Worm (Caenorhabditis elegans) whole organism, mixed stage, embryonic: ENCODE data around the gene cisd-3.2.

ENCODE experiments used
- bed-3 ChIP-seq: fragments of 200-800 bp; sonication (Bioruptor generic); optimal IDR thresholded peaks from 3 replicates; lab custom pipeline; 2018; ENCODE audit warnings: mild to moderate bottlenecking, missing genetic modification characterization, moderate library complexity, missing compliant biosample characterization
- mab-5 ChIP-seq: fragments of 150-350 bp; optimal IDR thresholded peaks from 2 replicates; lab custom pipeline; 2014; ENCODE audit warnings: missing biosample characterization, missing genetic modification characterization
- unc-39 ChIP-seq: fragments of 150-350 bp; optimal IDR thresholded peaks from 2 replicates; lab custom pipeline; 2014; ENCODE audit warnings: missing biosample characterization, missing genetic modification characterization

DNA sequence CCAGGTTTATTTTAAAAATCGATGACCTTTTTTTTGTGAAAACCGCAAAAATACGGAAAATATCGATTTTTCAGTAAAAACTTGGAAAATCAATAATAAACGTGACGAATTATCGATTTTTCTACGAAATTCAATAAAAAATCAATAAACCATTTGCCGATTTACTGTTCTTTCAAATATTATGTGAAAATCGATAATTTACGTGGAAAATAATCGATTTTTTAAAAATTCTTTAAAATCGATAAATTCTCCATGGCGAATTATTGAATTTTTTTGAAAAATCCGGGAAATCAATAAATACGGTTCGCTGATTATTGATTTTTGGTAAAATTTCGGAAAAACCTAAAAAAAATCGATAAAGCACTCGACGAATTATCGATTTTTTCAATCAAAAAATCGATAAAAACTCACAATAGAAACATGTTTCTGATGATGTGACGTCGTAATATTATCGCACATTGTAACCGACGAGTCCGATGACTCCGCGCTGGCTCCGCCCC is 44.0 kb downstream of the cisd-3.2 start:
- no peak for TF ChIP-seq unc-39 (tag; lab: Kevin White, UChicago)
- no peak for TF ChIP-seq bed-3
- TF ChIP-seq mab-5 (tag; lab: Kevin White, UChicago) = no peak
